Worm (Caenorhabditis elegans) whole organism, L4 larva: ENCODE data around the gene lin-3.

Experiments
- F10B5.3 ChIP-seq: sonication (generic microtip); optimal IDR thresholded peaks from 2 replicates; lab custom pipeline; 2016; ENCODE audit warnings: mild to moderate bottlenecking, missing genetic modification characterization, missing compliant biosample characterization
- F26F4.8 ChIP-seq: fragments of 200-800 bp; sonication (Bioruptor generic); conservative IDR thresholded peaks from 2 replicates; pipeline ENCODE4 v1.3.6; 2022; ENCODE audit warnings: missing genetic modification characterization, missing compliant biosample characterization
- T26A8.4 ChIP-seq: fragments of 200-800 bp; sonication (Bioruptor generic); IDR thresholded peaks from 2 replicates; pipeline ENCODE4 v1.3.6; 2022; ENCODE audit warnings: missing genetic modification characterization, missing compliant biosample characterization
- Y5F2A.4 ChIP-seq: fragments of 200-800 bp; sonication (Bioruptor generic); optimal IDR thresholded peaks from 2 replicates; lab custom pipeline; 2018; ENCODE audit warnings: mild to moderate bottlenecking, missing genetic modification characterization, missing compliant biosample characterization
- Y75B8A.6 ChIP-seq: fragments of 200-800 bp; sonication (Bioruptor generic); IDR thresholded peaks from 2 replicates; pipeline ENCODE4 v1.3.6; 2022; ENCODE audit warnings: missing genetic modification reagents, missing genetic modification characterization, missing compliant biosample characterization
- arid-1 ChIP-seq: fragments of 200-800 bp; sonication (Bioruptor generic); conservative IDR thresholded peaks from 2 replicates; pipeline ENCODE4 v1.3.6; 2022; ENCODE audit warnings: missing genetic modification reagents, missing genetic modification characterization, missing compliant biosample characterization
- ceh-32 ChIP-seq: sonication (generic microtip); optimal IDR thresholded peaks from 2 replicates; lab custom pipeline; 2016; ENCODE audit warnings: mild to moderate bottlenecking, missing genetic modification characterization, missing compliant biosample characterization; ENCODE audit not compliant: poor library complexity
- ceh-44 ChIP-seq: fragments of 200-800 bp; sonication (Bioruptor generic); IDR thresholded peaks from 2 replicates; pipeline ENCODE4 v1.3.6; 2022; ENCODE audit warnings: missing genetic modification reagents, missing genetic modification characterization, missing compliant biosample characterization
- ces-1 ChIP-seq: fragments of 150-350 bp; sonication (generic microtip); optimal IDR thresholded peaks from 4 replicates; lab custom pipeline; 2014; ENCODE audit warnings: missing biosample characterization, missing genetic modification reagents, missing genetic modification characterization
- cey-2 ChIP-seq: sonication (generic microtip); optimal IDR thresholded peaks from 3 replicates; lab custom pipeline; 2017; ENCODE audit warnings: missing genetic modification characterization, mild to moderate bottlenecking, missing compliant biosample characterization, antibody characterized with exemption, borderline replicate concordance; ENCODE audit not compliant: insufficient read depth
- ctbp-1 ChIP-seq: fragments of 200-800 bp; sonication (Bioruptor generic); IDR thresholded peaks from 2 replicates; pipeline ENCODE4 v1.3.6; 2022; ENCODE audit warnings: missing genetic modification reagents, missing genetic modification characterization, missing compliant biosample characterization
- daf-12 ChIP-seq: fragments of 150-350 bp; optimal IDR thresholded peaks from 2 replicates; lab custom pipeline; 2014; ENCODE audit warnings: missing biosample characterization, missing genetic modification reagents, missing genetic modification characterization
- daf-16 ChIP-seq, 3 experiments: sonication (generic microtip); optimal IDR thresholded peaks; 2 replicates each; lab custom pipeline; 2016 to 2017; ENCODE audit warnings: missing genetic modification characterization in 3 of 3, missing genetic modification reagents in 3 of 3, mild to moderate bottlenecking in 2 of 3, missing compliant biosample characterization in 2 of 3, missing biosample characterization in 1 of 3, moderate library complexity in 1 of 3
- daf-19 ChIP-seq: fragments of 200-800 bp; sonication (Bioruptor generic); conservative IDR thresholded peaks from 2 replicates; pipeline ENCODE4 v1.3.6; 2022; ENCODE audit warnings: missing genetic modification characterization, missing compliant biosample characterization
- dmd-9 ChIP-seq: fragments of 200-800 bp; sonication (Bioruptor generic); IDR thresholded peaks from 2 replicates; pipeline ENCODE4 v1.3.6; 2022; ENCODE audit warnings: missing genetic modification reagents, missing genetic modification characterization, missing compliant biosample characterization
- dve-1 ChIP-seq: sonication (generic microtip); optimal IDR thresholded peaks from 2 replicates; lab custom pipeline; 2017; ENCODE audit warnings: antibody characterized with exemption, mild to moderate bottlenecking, missing genetic modification characterization, missing compliant biosample characterization; ENCODE audit not compliant: insufficient read depth
- hif-1 ChIP-seq, 2 experiments: sonication (generic microtip); optimal IDR thresholded peaks; 2 replicates each; lab custom pipeline; 2016 to 2017; ENCODE audit warnings: missing compliant biosample characterization in 2 of 2, missing genetic modification characterization in 2 of 2, missing genetic modification reagents in 2 of 2, missing genotype in 2 of 2, mild to moderate bottlenecking in 1 of 2
- hmg-1.1 ChIP-seq: fragments of 200-800 bp; sonication (Bioruptor generic); IDR thresholded peaks from 2 replicates; pipeline ENCODE4 v1.3.6; 2022; ENCODE audit warnings: missing genetic modification reagents, missing genetic modification characterization, missing compliant biosample characterization
- jun-1 ChIP-seq: fragments of 150-350 bp; optimal IDR thresholded peaks from 2 replicates; lab custom pipeline; 2014; ENCODE audit warnings: missing biosample characterization, missing genetic modification reagents, missing genetic modification characterization
- lin-39 ChIP-seq: fragments of 150-350 bp; optimal IDR thresholded peaks from 2 replicates; lab custom pipeline; 2014; ENCODE audit warnings: missing biosample characterization, missing genetic modification reagents, missing genetic modification characterization
- lir-3 ChIP-seq: sonication (generic microtip); optimal IDR thresholded peaks from 2 replicates; lab custom pipeline; 2016; ENCODE audit warnings: mild to moderate bottlenecking, missing genetic modification characterization, missing compliant biosample characterization
- mdt-29 ChIP-seq: fragments of 200-800 bp; sonication (Bioruptor generic); IDR thresholded peaks from 2 replicates; pipeline ENCODE4 v1.3.6; 2022; ENCODE audit warnings: missing genetic modification reagents, missing genetic modification characterization, missing compliant biosample characterization
- mep-1 ChIP-seq: fragments of 150-350 bp; sonication (generic microtip); optimal IDR thresholded peaks from 3 replicates; lab custom pipeline; 2014; ENCODE audit warnings: missing biosample characterization, missing genetic modification characterization
- mes-2 ChIP-seq: sonication (generic microtip); optimal IDR thresholded peaks from 2 replicates; lab custom pipeline; 2016; ENCODE audit warnings: missing genotype, mild to moderate bottlenecking, missing genetic modification characterization, missing compliant biosample characterization; ENCODE audit not compliant: poor library complexity, severe bottlenecking
- mxl-2 ChIP-seq: fragments of 200-800 bp; sonication (Bioruptor generic); conservative IDR thresholded peaks from 2 replicates; pipeline ENCODE4 v1.3.6; 2022; ENCODE audit warnings: missing genetic modification reagents, missing genetic modification characterization, missing compliant biosample characterization
- mxl-3 ChIP-seq: fragments of 200-800 bp; sonication (Bioruptor generic); optimal IDR thresholded peaks from 2 replicates; lab custom pipeline; 2018; ENCODE audit warnings: mild to moderate bottlenecking, missing genetic modification characterization, missing compliant biosample characterization
- nhr-111 ChIP-seq: fragments of 200-800 bp; sonication (Bioruptor generic); optimal IDR thresholded peaks from 2 replicates; lab custom pipeline; 2018; ENCODE audit warnings: mild to moderate bottlenecking, missing genetic modification characterization, missing compliant biosample characterization
- nhr-42 ChIP-seq: fragments of 200-800 bp; sonication (Bioruptor generic); IDR thresholded peaks from 2 replicates; pipeline ENCODE4 v1.3.6; 2022; ENCODE audit warnings: missing genetic modification characterization, missing compliant biosample characterization
- nhr-48 ChIP-seq: sonication (generic microtip); optimal IDR thresholded peaks from 2 replicates; lab custom pipeline; 2016; ENCODE audit warnings: mild to moderate bottlenecking, missing genetic modification characterization, missing compliant biosample characterization
- nhr-6 ChIP-seq: fragments of 150-350 bp; optimal IDR thresholded peaks from 2 replicates; lab custom pipeline; 2014; ENCODE audit warnings: missing biosample characterization, missing genetic modification characterization
- nhr-76 ChIP-seq: fragments of 150-350 bp; optimal IDR thresholded peaks from 2 replicates; lab custom pipeline; 2014; ENCODE audit warnings: missing biosample characterization, missing genetic modification characterization
- nhr-77 ChIP-seq: fragments of 150-350 bp; optimal IDR thresholded peaks from 2 replicates; lab custom pipeline; 2014; ENCODE audit warnings: missing biosample characterization, missing genetic modification characterization
- php-3 ChIP-seq: fragments of 200-800 bp; sonication (Bioruptor generic); IDR thresholded peaks from 2 replicates; pipeline ENCODE4 v1.3.6; 2022; ENCODE audit warnings: missing genetic modification reagents, missing genetic modification characterization, missing compliant biosample characterization
- rbr-2 ChIP-seq: sonication (generic microtip); optimal IDR thresholded peaks from 2 replicates; lab custom pipeline; 2016; ENCODE audit warnings: missing genotype, missing genetic modification characterization, missing compliant biosample characterization
- saeg-2 ChIP-seq: fragments of 200-800 bp; sonication (Bioruptor generic); IDR thresholded peaks from 2 replicates; pipeline ENCODE4 v1.3.6; 2022; ENCODE audit warnings: missing genetic modification reagents, missing genetic modification characterization, missing compliant biosample characterization
- set-16 ChIP-seq: fragments of 200-800 bp; sonication (Bioruptor generic); IDR thresholded peaks from 2 replicates; pipeline ENCODE4 v1.3.6; 2022; ENCODE audit warnings: missing genetic modification reagents, missing genetic modification characterization, missing compliant biosample characterization
- skn-1 ChIP-seq: fragments of 150-350 bp; optimal IDR thresholded peaks from 2 replicates; lab custom pipeline; 2014; ENCODE audit warnings: missing biosample characterization, missing genetic modification characterization
- snpc-1.2 ChIP-seq: fragments of 200-800 bp; sonication (Bioruptor generic); IDR thresholded peaks from 2 replicates; pipeline ENCODE4 v1.3.6; 2022; ENCODE audit warnings: missing genetic modification reagents, missing genetic modification characterization, missing compliant biosample characterization
- snpc-4 ChIP-seq: fragments of 150-350 bp; optimal IDR thresholded peaks from 2 replicates; lab custom pipeline; 2014; ENCODE audit warnings: missing biosample characterization, missing genetic modification characterization
- spr-3 ChIP-seq: fragments of 200-800 bp; sonication (Bioruptor generic); optimal IDR thresholded peaks from 2 replicates; lab custom pipeline; 2018; ENCODE audit warnings: mild to moderate bottlenecking, missing genetic modification characterization, missing compliant biosample characterization
- tag-97 ChIP-seq: fragments of 200-800 bp; sonication (Bioruptor generic); IDR thresholded peaks from 2 replicates; pipeline ENCODE4 v1.3.6; 2022; ENCODE audit warnings: missing genetic modification characterization, missing compliant biosample characterization
- tra-1 ChIP-seq: fragments of 200-800 bp; sonication (Bioruptor generic); IDR thresholded peaks from 2 replicates; pipeline ENCODE4 v1.3.6; 2022; ENCODE audit warnings: missing genetic modification reagents, missing genetic modification characterization, missing compliant biosample characterization
- unc-130 ChIP-seq: sonication (generic microtip); optimal IDR thresholded peaks from 2 replicates; lab custom pipeline; 2016; ENCODE audit warnings: missing genetic modification reagents, missing genetic modification characterization, missing compliant biosample characterization
- unc-39 ChIP-seq: sonication (generic microtip); optimal IDR thresholded peaks from 2 replicates; lab custom pipeline; 2017; ENCODE audit warnings: missing biosample characterization, missing genetic modification characterization
- zag-1 ChIP-seq: fragments of 150-350 bp; optimal IDR thresholded peaks from 2 replicates; lab custom pipeline; 2014; ENCODE audit warnings: missing biosample characterization, missing genetic modification characterization
- zip-11 ChIP-seq: fragments of 200-800 bp; sonication (Bioruptor generic); IDR thresholded peaks from 2 replicates; pipeline ENCODE4 v1.3.6; 2022; ENCODE audit warnings: missing genetic modification characterization, missing compliant biosample characterization
- zip-2 ChIP-seq: fragments of 150-350 bp; optimal IDR thresholded peaks from 2 replicates; lab custom pipeline; 2014; ENCODE audit warnings: missing biosample characterization, missing genetic modification characterization
- ztf-11 ChIP-seq: fragments of 150-350 bp; optimal IDR thresholded peaks from 2 replicates; lab custom pipeline; 2014; ENCODE audit warnings: missing biosample characterization, missing genetic modification characterization
- ztf-7 ChIP-seq: fragments of 150-350 bp; optimal IDR thresholded peaks from 2 replicates; lab custom pipeline; 2014; ENCODE audit warnings: missing biosample characterization, missing genetic modification characterization

lin-3 gene

DNA sequence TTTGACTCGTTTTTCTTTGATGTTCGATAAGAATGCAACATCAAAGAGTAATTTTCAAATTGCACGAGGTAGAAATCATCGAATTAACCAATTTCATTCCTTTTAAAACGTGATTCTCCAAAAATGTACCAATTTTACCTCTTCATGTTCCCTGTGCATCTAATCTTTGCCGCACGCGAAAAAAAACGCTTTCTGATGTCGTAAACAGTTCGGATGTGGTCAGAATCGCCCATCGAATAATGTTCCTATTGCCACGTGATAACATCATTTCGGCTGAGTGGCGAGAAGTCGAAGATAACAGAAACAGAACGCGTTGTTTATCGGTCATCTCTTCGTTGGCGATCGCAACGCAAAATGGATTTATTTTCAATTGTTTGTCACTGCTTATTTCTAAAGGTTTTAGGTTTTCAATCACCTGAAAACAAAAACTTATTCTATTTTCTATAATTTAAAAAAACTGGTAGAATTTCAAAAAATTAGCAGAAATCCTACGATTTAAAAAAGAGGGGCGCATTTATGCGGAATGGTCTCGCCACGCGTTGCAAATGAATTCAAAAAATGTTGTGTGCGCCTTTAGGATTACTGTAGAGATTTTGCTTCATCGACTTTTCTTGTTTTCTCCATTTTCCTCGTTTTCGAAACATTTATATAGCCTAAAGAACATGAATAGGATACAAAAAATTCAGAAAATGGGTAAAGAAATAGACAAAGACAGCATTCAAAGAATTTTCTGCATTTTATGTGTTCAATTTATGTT lies 32.4 kb upstream of the lin-3 start, which contains the start of gene mogs-1 (continued):
- TF ChIP-seq saeg-2 (GFP tag; lab: Robert Waterston, UW) (no peak), nhr-76 (tag; lab: Kevin White, UChicago) (no peak), mxl-2 (GFP tag; lab: Robert Waterston, UW) (no peak), mep-1 (tag; lab: Kevin White, UChicago) (peak; percentile 26), ceh-32 (tag; lab: Kevin White, UChicago) (no peak), skn-1 (tag; lab: Kevin White, UChicago) (no peak), ctbp-1 (GFP tag; lab: Robert Waterston, UW) (peak; percentile 38; the same call in 1 of the 2 replicates), nhr-42 (GFP tag; lab: Robert Waterston, UW) (0 out of 2 replicates have a peak, but pooled peaks have one; percentile 36), nhr-6 (tag; lab: Kevin White, UChicago) (no peak), dmd-9 (GFP tag; lab: Robert Waterston, UW) (no peak), daf-12 (tag; lab: Kevin White, UChicago) (no peak), snpc-1.2 (GFP tag; lab: Robert Waterston, UW) (no peak), rbr-2 (tag; lab: Kevin White, UChicago) (no peak), zag-1 (tag; lab: Kevin White, UChicago) (no peak), snpc-4 (tag; lab: Kevin White, UChicago) (no peak), nhr-48 (tag; lab: Kevin White, UChicago) (peak; percentile 24), nhr-111 (GFP tag; lab: Kevin White, UChicago) (no peak), ces-1 (GFP tag; lab: Kevin White, UChicago) (no peak), zip-11 (no peak), mdt-29 (GFP tag; lab: Robert Waterston, UW) (0 out of 2 replicates have a peak, but pooled peaks have one; percentile 53), mes-2 (tag; lab: Kevin White, UChicago) (peak; percentile 23), mxl-3 (peak; percentile 81), ztf-11 (tag; lab: Kevin White, UChicago) (no peak), dve-1 (tag; lab: Kevin White, UChicago) (peak; percentile 69), tag-97 (no peak), Y75B8A.6 (GFP tag; lab: Robert Waterston, UW) (no peak), ztf-7 (tag; lab: Kevin White, UChicago) (no peak), lin-39 (tag; lab: Kevin White, UChicago) (no peak), hmg-1.1 (GFP tag; lab: Robert Waterston, UW) (no peak), daf-16 (GFP tag; optimal IDR thresholded peaks at IDR 0.05; lab: Kevin White, UChicago) (no peak), daf-16 (tag; optimal IDR thresholded peaks at IDR 0.05; lab: Kevin White, UChicago) (peak; percentile 78), ceh-44 (GFP tag; lab: Robert Waterston, UW) (no peak), unc-130 (GFP tag; lab: Kevin White, UChicago) (no peak), cey-2 (no peak), nhr-77 (tag; lab: Kevin White, UChicago) (peak; percentile 1), zip-2 (tag; lab: Kevin White, UChicago) (no peak), Y5F2A.4 (GFP tag; lab: Kevin White, UChicago) (no peak), tra-1 (0 out of 2 replicates have a peak, but pooled peaks have one; percentile 5), F10B5.3 (no peak), hif-1 (tag; optimal IDR thresholded peaks at IDR 0.05; lab: Kevin White, UChicago) (no peak), lir-3 (tag; lab: Kevin White, UChicago) (no peak), arid-1 (GFP tag; lab: Robert Waterston, UW) (no peak), php-3 (no peak), F26F4.8 (GFP tag; lab: Robert Waterston, UW) (no peak), daf-19 (GFP tag; lab: Robert Waterston, UW) (no peak), spr-3 (no peak), T26A8.4 (GFP tag; lab: Robert Waterston, UW) (no peak), set-16 (GFP tag; lab: Robert Waterston, UW) (no peak), unc-39 (tag; lab: Kevin White, UChicago) (no peak), jun-1 (tag; lab: Kevin White, UChicago) (no peak)
